Fruit fly (Drosophila melanogaster) whole organism, larva: Measurements from ENCODE around the gene Prosbeta2R2.

Experiments used
- noc ChIP-seq: fragments of 200-800 bp; sonication (Bioruptor generic); optimal IDR thresholded peaks from 3 replicates; lab custom pipeline; 2019; ENCODE audit warnings: missing biosample characterization, mild to moderate bottlenecking, missing genetic modification characterization, moderate library complexity

Gene Prosbeta2R2

dm6 chr3R:5211901-5212758 lies 7.2 kb downstream of the Prosbeta2R2 start:
- no peak for TF ChIP-seq noc (tag; lab: Kevin White, UChicago)

- no peak for TF ChIP-seq noc (tag; lab: Kevin White, UChicago)
These were observed 7.9 kb downstream of the Prosbeta2R2 start for dm6 chr3R:5211401-5211800.

- no peak for TF ChIP-seq noc (tag; lab: Kevin White, UChicago)
These were observed 9.8 kb downstream of the Prosbeta2R2 start for dm6 chr3R:5209481-5209880.

- TF ChIP-seq noc (tag; lab: Kevin White, UChicago) = no peak
These were observed 11.3 kb downstream of the Prosbeta2R2 start for dm6 chr3R:5208115-5208365.

- TF ChIP-seq noc (tag; lab: Kevin White, UChicago) = no peak
These were observed 11.8 kb downstream of the Prosbeta2R2 start for dm6 chr3R:5207277-5208114.

dm6 chr3R:5205319-5206033 lies 13.9 kb downstream of the Prosbeta2R2 start:
- no peak for TF ChIP-seq noc (tag; lab: Kevin White, UChicago)

dm6 chr3R:5203796-5204195 lies 15.5 kb downstream of the Prosbeta2R2 start:
- no peak for TF ChIP-seq noc (tag; lab: Kevin White, UChicago)

- no peak for TF ChIP-seq noc (tag; lab: Kevin White, UChicago)
These were observed 19.7 kb downstream of the Prosbeta2R2 start for dm6 chr3R:5199581-5199980.

dm6 chr3R:5198302-5198701 lies 21.0 kb downstream of the Prosbeta2R2 start:
- no peak for TF ChIP-seq noc (tag; lab: Kevin White, UChicago)

dm6 chr3R:5193271-5193670 lies 26.1 kb downstream of the Prosbeta2R2 start:
- no peak for TF ChIP-seq noc (tag; lab: Kevin White, UChicago)

dm6 chr3R:5187806-5188205 lies 31.5 kb downstream of the Prosbeta2R2 start:
- no peak for TF ChIP-seq noc (tag; lab: Kevin White, UChicago)

dm6 chr3R:5175944-5176343 lies 43.4 kb downstream of the Prosbeta2R2 start:
- no peak for TF ChIP-seq noc (tag; lab: Kevin White, UChicago)

- no peak for TF ChIP-seq noc (tag; lab: Kevin White, UChicago)
These were observed 47.4 kb downstream of the Prosbeta2R2 start for dm6 chr3R:5171972-5172371.
